Worm (Caenorhabditis elegans): ENCODE measurements around the gene F01D4.5.

DNA sequence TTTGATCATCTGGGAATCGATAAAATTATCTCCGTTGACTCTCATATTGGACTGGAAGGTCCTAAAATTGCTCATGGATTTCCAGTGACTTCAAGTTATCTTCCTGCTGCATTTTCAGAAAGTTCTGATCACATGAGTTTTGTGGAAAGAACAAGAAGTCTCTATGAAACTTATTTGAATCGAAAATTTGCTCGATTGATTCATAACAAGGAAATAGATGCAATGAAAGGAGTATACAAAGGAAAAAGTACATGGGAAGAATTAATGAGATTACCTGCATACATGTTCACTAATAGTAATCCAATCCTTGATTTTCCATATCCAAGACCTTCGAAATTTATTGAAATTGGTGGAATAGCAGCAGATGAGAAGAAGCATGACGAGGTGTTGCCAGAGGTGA is 17.7 kb downstream of the F01D4.5 start:
- TF ChIP-seq dpff-1 (tag; optimal IDR thresholded peaks at IDR 0.05) = no peak
- no peak for TF ChIP-seq atf-7 (tag; optimal IDR thresholded peaks at IDR 0.05)
- TF ChIP-seq nhr-90 (tag; optimal IDR thresholded peaks at IDR 0.05) = no peak
- no peak for TF ChIP-seq C17E4.6 (GFP tag; IDR thresholded peaks at IDR 0.05)
- no peak for TF ChIP-seq ceh-91 (GFP tag; IDR thresholded peaks at IDR 0.05)
- no peak for TF ChIP-seq ztf-3 (GFP tag; optimal IDR thresholded peaks at IDR 0.05)
- TF ChIP-seq ccch-3 (GFP tag; optimal IDR thresholded peaks at IDR 0.05) = no peak
